Fruit fly (Drosophila melanogaster): ENCODE data around the gene Hr4.
A peak's percentile ranks its signal among the peaks of the same experiment; 100 is the strongest.

Gene Hr4

dm6 chrX:1991843-1992242, 50.1 kb downstream of the Hr4 start:
- TF ChIP-seq pan (optimal IDR thresholded peaks at IDR 0.05) (no peak), CG8478 (optimal IDR thresholded peaks at IDR 0.05) (no peak), psq (optimal IDR thresholded peaks at IDR 0.05) (no peak), EcR (GFP tag; optimal IDR thresholded peaks at IDR 0.05) (no peak), Dll (optimal IDR thresholded peaks at IDR 0.05) (no peak), usp (GFP tag; optimal IDR thresholded peaks at IDR 0.05) (no peak)

DNA sequence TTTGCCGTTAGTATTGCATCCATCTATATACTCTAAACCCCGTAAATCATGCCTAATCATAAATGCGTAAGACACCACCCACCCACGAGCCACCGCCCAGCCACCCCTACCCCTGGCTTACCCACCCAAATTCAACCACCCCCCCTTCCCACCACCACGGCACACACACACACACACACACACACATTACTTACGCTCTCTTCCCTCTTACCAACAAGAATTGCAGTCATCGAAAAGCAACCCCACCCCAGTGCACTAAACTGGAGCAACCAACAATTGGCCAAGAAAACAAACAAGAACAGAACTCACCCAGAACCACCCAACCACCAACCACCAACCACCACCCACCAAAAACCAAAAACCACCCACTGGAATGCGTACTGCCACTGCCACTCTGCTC, 52.4 kb downstream of the Hr4 start:
- no peak for TF ChIP-seq usp (GFP tag; optimal IDR thresholded peaks at IDR 0.05)
- no peak for TF ChIP-seq pan (optimal IDR thresholded peaks at IDR 0.05)
- no peak for TF ChIP-seq psq (optimal IDR thresholded peaks at IDR 0.05)
- TF ChIP-seq EcR (GFP tag; optimal IDR thresholded peaks at IDR 0.05) = no peak
- no peak for TF ChIP-seq Dll (optimal IDR thresholded peaks at IDR 0.05)
- no peak for TF ChIP-seq CG8478 (optimal IDR thresholded peaks at IDR 0.05)

- no peak for TF ChIP-seq usp (GFP tag; optimal IDR thresholded peaks at IDR 0.05)
- no peak for TF ChIP-seq Dll (optimal IDR thresholded peaks at IDR 0.05)
- no peak for TF ChIP-seq EcR (GFP tag; optimal IDR thresholded peaks at IDR 0.05)
- TF ChIP-seq CG8478 (optimal IDR thresholded peaks at IDR 0.05) = no peak
- no peak for TF ChIP-seq pan (optimal IDR thresholded peaks at IDR 0.05)
- TF ChIP-seq psq (optimal IDR thresholded peaks at IDR 0.05) = no peak
Observed at dm6 chrX:1995653-1996052, 53.9 kb downstream of the Hr4 start.

DNA sequence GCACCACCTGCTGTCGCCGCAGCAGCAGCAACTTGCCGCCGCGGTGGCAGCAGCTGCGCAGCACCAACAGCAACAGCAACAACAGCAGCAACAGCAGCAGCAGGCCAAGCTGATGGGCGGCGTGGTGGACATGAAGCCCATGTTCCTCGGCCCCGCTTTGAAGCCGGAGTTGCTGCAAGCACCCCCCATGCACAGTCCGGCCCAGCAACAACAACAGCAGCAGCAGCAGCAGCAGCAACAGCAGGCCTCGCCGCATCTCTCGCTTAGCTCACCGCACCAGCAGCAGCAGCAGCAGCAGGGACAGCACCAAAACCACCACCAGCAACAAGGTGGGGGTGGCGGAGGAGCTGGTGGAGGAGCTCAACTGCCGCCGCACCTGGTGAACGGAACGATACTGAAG, 59.3 kb downstream of the Hr4 start:
- TF ChIP-seq CG8478 (optimal IDR thresholded peaks at IDR 0.05) (no peak), usp (GFP tag; optimal IDR thresholded peaks at IDR 0.05) (no peak), Dll (optimal IDR thresholded peaks at IDR 0.05) (no peak), EcR (GFP tag; optimal IDR thresholded peaks at IDR 0.05) (no peak), psq (optimal IDR thresholded peaks at IDR 0.05) (no peak)

dm6 chrX:2004114-2004513, 62.4 kb downstream of the Hr4 start:
- TF ChIP-seq Dll (optimal IDR thresholded peaks at IDR 0.05) = no peak
- TF ChIP-seq psq (optimal IDR thresholded peaks at IDR 0.05) = no peak
- TF ChIP-seq CG8478 (optimal IDR thresholded peaks at IDR 0.05) = no peak
- TF ChIP-seq EcR (GFP tag; optimal IDR thresholded peaks at IDR 0.05) = no peak
- no peak for TF ChIP-seq usp (GFP tag; optimal IDR thresholded peaks at IDR 0.05)
- no peak for TF ChIP-seq pan (optimal IDR thresholded peaks at IDR 0.05)

DNA sequence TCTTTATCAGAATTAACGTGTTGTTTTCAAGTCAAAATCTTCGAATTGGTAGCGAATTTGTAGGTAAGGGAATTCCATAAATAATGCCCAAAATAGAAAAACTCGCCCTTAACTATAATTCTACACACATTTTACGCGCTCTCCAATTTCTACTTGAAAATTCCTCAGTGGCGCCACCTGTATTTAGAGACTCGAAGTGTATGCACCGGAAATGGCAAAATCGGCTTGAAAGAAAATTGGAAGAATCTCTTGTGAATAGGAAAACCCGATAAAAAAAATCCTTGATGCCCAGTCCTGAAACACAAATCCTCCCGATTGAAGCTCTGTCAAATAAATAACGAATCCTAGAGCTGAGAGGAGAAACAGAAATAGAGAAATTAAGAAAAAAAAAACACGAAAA, 64.1 kb downstream of the Hr4 start:
- TF ChIP-seq EcR (GFP tag; optimal IDR thresholded peaks at IDR 0.05) = no peak
- TF ChIP-seq pan (optimal IDR thresholded peaks at IDR 0.05) = no peak

- TF ChIP-seq usp (GFP tag; optimal IDR thresholded peaks at IDR 0.05) (no peak), EcR (GFP tag; optimal IDR thresholded peaks at IDR 0.05) (no peak)
Observed at dm6 chrX:2008953-2009452, 67.3 kb downstream of the Hr4 start, which contains the start of gene PIG-K. Gene PIG-K, minus strand, starts transcription at chrX:2009364.

dm6 chrX:2009453-2010009, 67.8 kb downstream of the Hr4 start:
- TF ChIP-seq EcR (GFP tag; optimal IDR thresholded peaks at IDR 0.05) (no peak), Dll (optimal IDR thresholded peaks at IDR 0.05) (no peak), usp (GFP tag; optimal IDR thresholded peaks at IDR 0.05) (no peak), pan (optimal IDR thresholded peaks at IDR 0.05) (no peak), CG8478 (optimal IDR thresholded peaks at IDR 0.05) (no peak), psq (optimal IDR thresholded peaks at IDR 0.05) (no peak)

- TF ChIP-seq EcR (GFP tag; optimal IDR thresholded peaks at IDR 0.05) (no peak), CG8478 (optimal IDR thresholded peaks at IDR 0.05) (no peak), usp (GFP tag; optimal IDR thresholded peaks at IDR 0.05) (no peak), psq (optimal IDR thresholded peaks at IDR 0.05) (peak; percentile 15), pan (optimal IDR thresholded peaks at IDR 0.05) (no peak), Dll (optimal IDR thresholded peaks at IDR 0.05) (peak; percentile 72)
Observed at dm6 chrX:2010010-2010873, 68.5 kb downstream of the Hr4 start, which contains the start of gene east. Gene east, plus strand, starts transcription at chrX:2010860.

DNA sequence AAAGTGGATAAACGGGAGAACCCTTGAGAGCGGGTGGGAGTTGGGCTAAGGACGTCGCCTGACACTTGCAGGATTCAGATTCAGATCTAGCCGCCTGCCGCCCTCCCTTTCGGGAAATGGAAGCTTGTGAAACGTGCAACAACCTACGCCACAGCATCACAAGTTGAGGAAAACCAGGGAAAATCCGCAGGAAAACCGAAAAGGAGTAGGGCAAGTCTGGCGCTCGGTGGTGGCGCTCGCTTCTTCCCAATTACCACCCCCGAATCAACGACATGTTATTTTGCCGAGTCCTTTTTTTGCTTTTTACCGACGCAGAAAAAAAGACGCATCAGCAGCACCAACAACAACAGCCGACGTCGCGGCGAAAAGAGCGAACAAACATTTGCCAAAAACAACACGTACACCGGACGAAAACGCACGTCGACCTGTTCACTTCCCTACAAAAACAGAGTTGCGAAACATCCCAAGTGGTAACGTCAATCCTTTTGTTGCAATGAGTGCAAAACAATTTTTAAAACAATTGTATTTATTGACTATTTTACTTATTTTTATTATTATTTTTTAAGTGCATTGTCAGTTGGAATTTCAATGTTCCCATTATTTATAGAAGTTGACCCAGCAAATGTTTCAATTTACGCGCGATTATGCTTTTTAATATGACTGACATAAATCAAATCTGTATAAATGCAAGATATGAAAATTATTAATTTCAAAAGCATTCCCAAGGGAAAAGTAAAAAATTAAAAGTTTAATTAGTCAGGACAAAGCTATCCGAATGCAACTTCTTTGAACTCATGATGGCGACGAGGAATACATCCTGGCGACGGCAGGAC, 69.8 kb downstream of the Hr4 start:
- no peak for TF ChIP-seq usp (GFP tag; optimal IDR thresholded peaks at IDR 0.05)
- no peak for TF ChIP-seq EcR (GFP tag; optimal IDR thresholded peaks at IDR 0.05)
- TF ChIP-seq Dll (optimal IDR thresholded peaks at IDR 0.05) = no peak
- TF ChIP-seq psq (optimal IDR thresholded peaks at IDR 0.05) = no peak
- no peak for TF ChIP-seq CG8478 (optimal IDR thresholded peaks at IDR 0.05)
- no peak for TF ChIP-seq pan (optimal IDR thresholded peaks at IDR 0.05)

- TF ChIP-seq usp (GFP tag; optimal IDR thresholded peaks at IDR 0.05) = no peak
- no peak for TF ChIP-seq CG8478 (optimal IDR thresholded peaks at IDR 0.05)
- TF ChIP-seq Dll (optimal IDR thresholded peaks at IDR 0.05) = peak; percentile 11
- TF ChIP-seq pan (optimal IDR thresholded peaks at IDR 0.05) = no peak
- TF ChIP-seq EcR (GFP tag; optimal IDR thresholded peaks at IDR 0.05) = no peak
- no peak for TF ChIP-seq psq (optimal IDR thresholded peaks at IDR 0.05)
Observed at dm6 chrX:2012121-2012452, 70.3 kb downstream of the Hr4 start.

DNA sequence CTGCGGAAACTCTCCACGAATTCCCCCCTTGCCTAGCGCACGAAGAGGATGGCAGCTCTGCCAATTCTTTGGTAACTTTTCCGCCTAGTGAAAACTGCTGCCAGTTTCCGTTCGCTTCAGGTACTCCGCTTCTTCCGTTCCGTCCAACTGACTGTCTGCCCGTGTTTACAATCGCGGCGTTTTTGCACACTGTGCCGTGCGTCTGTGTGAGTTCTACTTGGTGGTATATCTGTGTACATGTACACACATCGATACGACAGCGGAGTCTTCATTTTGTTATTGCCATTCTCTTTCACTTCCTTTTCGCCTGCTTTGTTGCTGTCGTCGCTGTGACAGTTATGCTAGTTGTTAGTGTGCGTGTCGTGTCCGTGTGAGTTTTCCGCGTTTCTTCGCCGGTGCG, 71.1 kb downstream of the Hr4 start:
- no peak for TF ChIP-seq EcR (GFP tag; optimal IDR thresholded peaks at IDR 0.05)
- TF ChIP-seq pan (optimal IDR thresholded peaks at IDR 0.05) = no peak
- no peak for TF ChIP-seq usp (GFP tag; optimal IDR thresholded peaks at IDR 0.05)
- TF ChIP-seq CG8478 (optimal IDR thresholded peaks at IDR 0.05) = no peak
- TF ChIP-seq psq (optimal IDR thresholded peaks at IDR 0.05) = no peak
- TF ChIP-seq Dll (optimal IDR thresholded peaks at IDR 0.05) = no peak
